Fruit fly (Drosophila melanogaster) S2 (cell line): Measurements from ENCODE around the gene TkR99D.

Experiments used
- CG8478 ChIP-seq: fragments of >200 bp; optimal IDR thresholded peaks from 2 replicates; lab custom pipeline; 2018
- CTCF ChIP-seq, 2 experiments: fragments of >200 bp; optimal IDR thresholded peaks; 2 replicates each; lab custom pipeline; 2018

- TF ChIP-seq CG8478 (lab: Kevin White, UChicago): no peak
- TF ChIP-seq CTCF (optimal IDR thresholded peaks at IDR 0.05; lab: Kevin White, UChicago): no peak
These were observed 23.9 kb upstream of the TkR99D start, which contains the start of gene Acph-1 for dm6 chr3R:29993134-29993533.
